Fruit fly (Drosophila melanogaster): ENCODE data around the gene sd.

Gene sd

dm6 chrX:15766395-15766866 lies 37.7 kb upstream of the sd start, which contains the start of gene CG8952:
CG8952 (minus strand) TSS chrX:15766445.
- TF ChIP-seq CG14711 (tag; optimal IDR thresholded peaks at IDR 0.05), result no peak
- peak; percentile 50 for TF ChIP-seq kay (GFP tag; ENCODE audit: borderline replicate concordance)

- TF ChIP-seq pad (GFP tag; optimal IDR thresholded peaks at IDR 0.05) (no peak), CG33017 (tag; optimal IDR thresholded peaks at IDR 0.05) (no peak), cic (GFP tag; optimal IDR thresholded peaks at IDR 0.05) (no peak), cnc (optimal IDR thresholded peaks at IDR 0.05) (no peak), toe (GFP tag; optimal IDR thresholded peaks at IDR 0.05) (no peak), bab1 (GFP tag; optimal IDR thresholded peaks at IDR 0.05) (no peak), ovo (GFP tag; optimal IDR thresholded peaks at IDR 0.05) (no peak), CG12768 (GFP tag; optimal IDR thresholded peaks at IDR 0.05) (no peak), Mnt (GFP tag; optimal IDR thresholded peaks at IDR 0.05) (no peak), kay (GFP tag; ENCODE audit: borderline replicate concordance) (no peak), CG5204 (GFP tag; optimal IDR thresholded peaks at IDR 0.05) (no peak), Hr96 (GFP tag; optimal IDR thresholded peaks at IDR 0.05) (no peak), CG7045 (GFP tag; optimal IDR thresholded peaks at IDR 0.05) (no peak), CG14711 (tag; optimal IDR thresholded peaks at IDR 0.05) (no peak), CG1620 (GFP tag; optimal IDR thresholded peaks at IDR 0.05) (no peak), Clk (GFP tag; optimal IDR thresholded peaks at IDR 0.05) (no peak), Crg-1 (GFP tag; optimal IDR thresholded peaks at IDR 0.05) (no peak)
Observed at dm6 chrX:15769457-15769856, 34.7 kb upstream of the sd start, which contains the start of gene CG33172. CG33172 (plus strand) TSS chrX:15769664.

- TF ChIP-seq toe (GFP tag; optimal IDR thresholded peaks at IDR 0.05) (no peak), Mnt (GFP tag; optimal IDR thresholded peaks at IDR 0.05) (no peak), cnc (optimal IDR thresholded peaks at IDR 0.05) (no peak), Clk (GFP tag; optimal IDR thresholded peaks at IDR 0.05) (no peak), pad (GFP tag; optimal IDR thresholded peaks at IDR 0.05) (no peak), cic (GFP tag; optimal IDR thresholded peaks at IDR 0.05) (no peak), kay (GFP tag; ENCODE audit: borderline replicate concordance) (no peak), CG12768 (GFP tag; optimal IDR thresholded peaks at IDR 0.05) (no peak)
Observed at dm6 chrX:15772663-15773062, 31.5 kb upstream of the sd start, which contains the start of gene CG43672. CG43672 (plus strand) TSS chrX:15772963.

- TF ChIP-seq cnc (optimal IDR thresholded peaks at IDR 0.05), result no peak
- TF ChIP-seq kay (GFP tag; ENCODE audit: borderline replicate concordance), result no peak
- TF ChIP-seq CG14711 (tag; optimal IDR thresholded peaks at IDR 0.05), result no peak
Observed at dm6 chrX:15778846-15779245, 25.3 kb upstream of the sd start, which contains the start of gene CG43673. CG43673 (plus strand) TSS chrX:15779146.

dm6 chrX:15783610-15784009 lies 20.6 kb upstream of the sd start, which contains the start of gene Efhc1.1:
Efhc1.1 (minus strand) TSS chrX:15783710.
- TF ChIP-seq CG1620 (GFP tag; optimal IDR thresholded peaks at IDR 0.05) (no peak), CG7101 (tag; optimal IDR thresholded peaks at IDR 0.05) (no peak), Mnt (GFP tag; optimal IDR thresholded peaks at IDR 0.05) (no peak), cic (GFP tag; optimal IDR thresholded peaks at IDR 0.05) (no peak), CG7045 (GFP tag; optimal IDR thresholded peaks at IDR 0.05) (no peak), CG11617 (GFP tag; optimal IDR thresholded peaks at IDR 0.05) (no peak), CG5204 (GFP tag; optimal IDR thresholded peaks at IDR 0.05) (no peak), Crg-1 (GFP tag; optimal IDR thresholded peaks at IDR 0.05) (no peak), Hr96 (GFP tag; optimal IDR thresholded peaks at IDR 0.05) (no peak), cnc (optimal IDR thresholded peaks at IDR 0.05) (no peak), Clk (GFP tag; optimal IDR thresholded peaks at IDR 0.05) (no peak), ovo (GFP tag; optimal IDR thresholded peaks at IDR 0.05) (no peak), CG14711 (tag; optimal IDR thresholded peaks at IDR 0.05) (no peak), CG33017 (tag; optimal IDR thresholded peaks at IDR 0.05) (no peak), tj (GFP tag; optimal IDR thresholded peaks at IDR 0.05) (no peak), toe (GFP tag; optimal IDR thresholded peaks at IDR 0.05) (no peak), CG12768 (GFP tag; optimal IDR thresholded peaks at IDR 0.05) (no peak), pad (GFP tag; optimal IDR thresholded peaks at IDR 0.05) (no peak), bab1 (GFP tag; optimal IDR thresholded peaks at IDR 0.05) (no peak)

- TF ChIP-seq Hr96 (GFP tag; optimal IDR thresholded peaks at IDR 0.05) (no peak), bab1 (GFP tag; optimal IDR thresholded peaks at IDR 0.05) (peak; percentile 45)
Observed at dm6 chrX:15785429-15786239, 18.5 kb upstream of the sd start, which contains the start of the genes Paf-AHalpha and mRpS30. Paf-AHalpha (minus strand) TSS chrX:15785583. mRpS30 (plus strand) TSS chrX:15786047.

dm6 chrX:15786242-15786641 lies 17.9 kb upstream of the sd start:
- TF ChIP-seq toe (GFP tag; optimal IDR thresholded peaks at IDR 0.05) (no peak), CG5204 (GFP tag; optimal IDR thresholded peaks at IDR 0.05) (no peak), bab1 (GFP tag; optimal IDR thresholded peaks at IDR 0.05) (no peak), CG7045 (GFP tag; optimal IDR thresholded peaks at IDR 0.05) (no peak), kay (GFP tag; ENCODE audit: borderline replicate concordance) (no peak), Hr96 (GFP tag; optimal IDR thresholded peaks at IDR 0.05) (no peak), Clk (GFP tag; optimal IDR thresholded peaks at IDR 0.05) (no peak), CG33017 (tag; optimal IDR thresholded peaks at IDR 0.05) (no peak), Mnt (GFP tag; optimal IDR thresholded peaks at IDR 0.05) (no peak), CG7101 (tag; optimal IDR thresholded peaks at IDR 0.05) (no peak), ovo (GFP tag; optimal IDR thresholded peaks at IDR 0.05) (no peak), CG1620 (GFP tag; optimal IDR thresholded peaks at IDR 0.05) (no peak), pad (GFP tag; optimal IDR thresholded peaks at IDR 0.05) (no peak), CG14711 (tag; optimal IDR thresholded peaks at IDR 0.05) (no peak)

Data from whole organism, adult.